Fruit fly (Drosophila melanogaster): ENCODE results near the gene CG31559.

- TF ChIP-seq psq (optimal IDR thresholded peaks at IDR 0.05) (no peak), CG8478 (optimal IDR thresholded peaks at IDR 0.05) (no peak), pan (optimal IDR thresholded peaks at IDR 0.05) (no peak), Dll (optimal IDR thresholded peaks at IDR 0.05) (no peak)
These were observed 50.3 kb downstream of the CG31559 start for dm6 chr3R:6106711-6107110.
